Fruit fly (Drosophila melanogaster) whole organism, embryonic: Measurements from ENCODE around the gene CG2767.

Experiments used
- ATbp ChIP-seq: fragments of 200-800 bp; sonication (Bioruptor generic); optimal IDR thresholded peaks from 2 replicates; lab custom pipeline; 2017; ENCODE audit warnings: missing biosample characterization, mild to moderate bottlenecking, missing genetic modification characterization, missing genetic modification reagents
- Atf-2 ChIP-seq: fragments of 200-800 bp; sonication (Bioruptor generic); optimal IDR thresholded peaks from 2 replicates; lab custom pipeline; 2016; ENCODE audit warnings: missing biosample characterization, missing genetic modification characterization
- BEAF-32 ChIP-seq: fragments of 200-800 bp; sonication (Bioruptor generic); optimal IDR thresholded peaks from 3 replicates; lab custom pipeline; 2017; ENCODE audit warnings: missing biosample characterization, missing genetic modification characterization, mild to moderate bottlenecking, moderate library complexity, missing genetic modification reagents
- CG10267 ChIP-seq: fragments of 200-800 bp; sonication (Bioruptor generic); optimal IDR thresholded peaks from 2 replicates; lab custom pipeline; 2018; ENCODE audit warnings: missing biosample characterization, mild to moderate bottlenecking, missing genetic modification characterization, moderate library complexity
- CG10543 ChIP-seq: fragments of 200-800 bp; sonication (Bioruptor generic); optimal IDR thresholded peaks from 3 replicates; lab custom pipeline; 2017; ENCODE audit warnings: missing biosample characterization, mild to moderate bottlenecking, missing genetic modification characterization, moderate library complexity
- CG11560 ChIP-seq: fragments of 200-800 bp; sonication (Bioruptor generic); IDR thresholded peaks from 3 replicates; pipeline ENCODE4 v1.3.6; 2022; ENCODE audit warnings: missing biosample characterization, missing genetic modification characterization
- CG12659 ChIP-seq: fragments of 200-800 bp; sonication (Bioruptor generic); optimal IDR thresholded peaks from 3 replicates; lab custom pipeline; 2017; ENCODE audit warnings: mild to moderate bottlenecking, missing biosample characterization, missing genetic modification reagents, missing genetic modification characterization
- CG14014 ChIP-seq: fragments of 200-800 bp; sonication (Bioruptor generic); IDR thresholded peaks from 2 replicates; pipeline ENCODE4 v1.3.6; 2022; ENCODE audit warnings: missing biosample characterization, missing genetic modification characterization
- CG15514 ChIP-seq: fragments of 200-800 bp; sonication (Bioruptor generic); optimal IDR thresholded peaks from 3 replicates; lab custom pipeline; 2017; ENCODE audit warnings: missing biosample characterization, missing genetic modification characterization, mild to moderate bottlenecking, moderate library complexity, missing genetic modification reagents
- CG1603 ChIP-seq: fragments of 200-800 bp; sonication (Bioruptor generic); optimal IDR thresholded peaks from 2 replicates; lab custom pipeline; 2019; ENCODE audit warnings: missing biosample characterization, mild to moderate bottlenecking, missing genetic modification characterization, moderate library complexity
- CG16779 ChIP-seq: fragments of 200-800 bp; sonication (Bioruptor generic); IDR thresholded peaks from 2 replicates; pipeline ENCODE4 v1.3.6; 2022; ENCODE audit warnings: missing biosample characterization, missing genetic modification characterization
- CG18262 ChIP-seq: fragments of 200-800 bp; optimal IDR thresholded peaks from 3 replicates; lab custom pipeline; 2019; ENCODE audit warnings: missing biosample characterization, mild to moderate bottlenecking, missing genetic modification characterization, moderate library complexity
- CG30431 ChIP-seq: fragments of 200-800 bp; sonication (Bioruptor generic); optimal IDR thresholded peaks from 2 replicates; lab custom pipeline; 2017; ENCODE audit warnings: missing biosample characterization, missing genetic modification characterization
- CG32767 ChIP-seq: fragments of 200-800 bp; sonication (Bioruptor generic); IDR thresholded peaks from 2 replicates; pipeline ENCODE4 v1.3.6; 2022; ENCODE audit warnings: missing biosample characterization, missing genetic modification characterization
- CG34422 ChIP-seq: fragments of 200-800 bp; sonication (Bioruptor generic); IDR thresholded peaks from 3 replicates; pipeline ENCODE4 v1.3.6; 2022; ENCODE audit warnings: missing biosample characterization, missing genetic modification characterization
- CG3847 ChIP-seq: fragments of 200-800 bp; sonication (Bioruptor generic); IDR thresholded peaks from 2 replicates; pipeline ENCODE4 v1.3.6; 2022; ENCODE audit warnings: missing biosample characterization, missing genetic modification characterization
- CG4282 ChIP-seq: fragments of 200-800 bp; sonication (Bioruptor generic); optimal IDR thresholded peaks from 2 replicates; lab custom pipeline; 2016; ENCODE audit warnings: missing biosample characterization, missing genetic modification characterization
- CG4424 ChIP-seq: fragments of 200-800 bp; sonication (Bioruptor generic); optimal IDR thresholded peaks from 3 replicates; lab custom pipeline; 2016; ENCODE audit warnings: missing biosample characterization, missing genetic modification characterization
- CG5245 ChIP-seq: fragments of 200-800 bp; sonication (Bioruptor generic); optimal IDR thresholded peaks from 3 replicates; lab custom pipeline; 2016; ENCODE audit warnings: missing biosample characterization, missing genetic modification characterization
- CG6254 ChIP-seq: fragments of 200-800 bp; sonication (Bioruptor generic); optimal IDR thresholded peaks from 3 replicates; lab custom pipeline; 2017; ENCODE audit warnings: mild to moderate bottlenecking, missing biosample characterization, missing genetic modification reagents, missing genetic modification characterization
- CG6854 ChIP-seq: fragments of 200-800 bp; sonication (Bioruptor generic); optimal IDR thresholded peaks from 3 replicates; lab custom pipeline; 2017; ENCODE audit warnings: missing biosample characterization, mild to moderate bottlenecking, missing genetic modification characterization
- CG7372 ChIP-seq: fragments of 200-800 bp; sonication (Bioruptor generic); IDR thresholded peaks from 2 replicates; pipeline ENCODE4 v1.3.6; 2022; ENCODE audit warnings: missing biosample characterization, missing genetic modification characterization
- CG9727 ChIP-seq: fragments of 200-800 bp; sonication (Bioruptor generic); optimal IDR thresholded peaks from 3 replicates; lab custom pipeline; 2017; ENCODE audit warnings: missing biosample characterization, mild to moderate bottlenecking, missing genetic modification characterization
- CG9797 ChIP-seq: fragments of 200-800 bp; sonication (Bioruptor generic); optimal IDR thresholded peaks from 3 replicates; lab custom pipeline; 2018; ENCODE audit warnings: missing biosample characterization, mild to moderate bottlenecking, missing genetic modification characterization
- Dp ChIP-seq: fragments of 200-800 bp; sonication (Bioruptor generic); optimal IDR thresholded peaks from 2 replicates; lab custom pipeline; 2018; ENCODE audit warnings: missing biosample characterization, mild to moderate bottlenecking, missing genetic modification characterization, moderate library complexity
- E2f2 ChIP-seq: fragments of 200-800 bp; sonication (Bioruptor generic); IDR thresholded peaks from 2 replicates; pipeline ENCODE4 v1.3.6; 2022; ENCODE audit warnings: missing biosample characterization, missing genetic modification characterization
- ERR ChIP-seq: fragments of 200-800 bp; sonication (Bioruptor generic); optimal IDR thresholded peaks from 2 replicates; lab custom pipeline; 2016; ENCODE audit warnings: missing biosample characterization, missing genetic modification characterization
- HLH54F ChIP-seq: fragments of 200-800 bp; sonication (Bioruptor generic); optimal IDR thresholded peaks from 3 replicates; lab custom pipeline; 2016; ENCODE audit warnings: missing biosample characterization, missing genetic modification characterization
- Hr3 ChIP-seq: fragments of 200-800 bp; sonication (Bioruptor generic); optimal IDR thresholded peaks from 3 replicates; lab custom pipeline; 2016; ENCODE audit warnings: missing biosample characterization, missing genetic modification characterization
- MBD-R2 ChIP-seq: fragments of 200-800 bp; sonication (Bioruptor generic); IDR thresholded peaks from 2 replicates; pipeline ENCODE4 v1.3.6; 2022; ENCODE audit warnings: missing biosample characterization, missing genetic modification characterization
- NC2α ChIP-seq: fragments of 200-800 bp; sonication (Bioruptor generic); optimal IDR thresholded peaks from 2 replicates; lab custom pipeline; 2016; ENCODE audit warnings: missing biosample characterization, missing genetic modification characterization
- Oli ChIP-seq: fragments of 200-800 bp; sonication (Bioruptor generic); optimal IDR thresholded peaks from 2 replicates; lab custom pipeline; 2018; ENCODE audit warnings: missing biosample characterization, mild to moderate bottlenecking, missing genetic modification characterization, moderate library complexity
- cas ChIP-seq: fragments of 200-800 bp; sonication (Bioruptor generic); IDR thresholded peaks from 2 replicates; pipeline ENCODE4 v1.3.6; 2022; ENCODE audit warnings: missing biosample characterization, missing genetic modification characterization
- chinmo ChIP-seq: fragments of 200-800 bp; sonication (Bioruptor generic); IDR thresholded peaks from 4 replicates; pipeline ENCODE4 v1.3.6; 2022; ENCODE audit warnings: missing biosample characterization, missing genetic modification characterization; ENCODE audit not compliant: partially characterized antibody
- chm ChIP-seq: fragments of 200-800 bp; sonication (Bioruptor generic); IDR thresholded peaks from 2 replicates; pipeline ENCODE4 v1.3.6; 2022; ENCODE audit warnings: missing biosample characterization, missing genetic modification characterization
- chn ChIP-seq: fragments of 200-800 bp; sonication (Bioruptor generic); optimal IDR thresholded peaks from 2 replicates; lab custom pipeline; 2016; ENCODE audit warnings: missing biosample characterization, missing genetic modification characterization
- corto ChIP-seq: fragments of 200-800 bp; sonication (Bioruptor generic); optimal IDR thresholded peaks from 2 replicates; lab custom pipeline; 2016; ENCODE audit warnings: missing biosample characterization, mild to moderate bottlenecking, missing genetic modification characterization, moderate library complexity
- fd102C ChIP-seq: fragments of 200-800 bp; sonication (Bioruptor generic); optimal IDR thresholded peaks from 2 replicates; lab custom pipeline; 2018; ENCODE audit warnings: missing biosample characterization, mild to moderate bottlenecking, missing genetic modification characterization, moderate library complexity
- gfzf ChIP-seq: fragments of 200-800 bp; sonication (Bioruptor generic); optimal IDR thresholded peaks from 2 replicates; lab custom pipeline; 2016; ENCODE audit warnings: missing biosample characterization, mild to moderate bottlenecking, missing genetic modification characterization, moderate library complexity
- gt ChIP-seq: fragments of 200-800 bp; sonication (Bioruptor generic); IDR thresholded peaks from 2 replicates; pipeline ENCODE4 v1.3.6; 2022; ENCODE audit warnings: missing biosample characterization, missing genetic modification characterization
- insv ChIP-seq, 2 experiments: fragments of 200-800 bp; sonication (Bioruptor generic); optimal IDR thresholded peaks; 3 replicates each; lab custom pipeline; 2016 to 2018; ENCODE audit warnings: missing biosample characterization in 2 of 2, missing genetic modification characterization in 2 of 2
- kah ChIP-seq: fragments of 200-800 bp; sonication (Bioruptor generic); optimal IDR thresholded peaks from 2 replicates; lab custom pipeline; 2018; ENCODE audit warnings: missing biosample characterization, mild to moderate bottlenecking, missing genetic modification characterization
- lbe ChIP-seq: fragments of 200-800 bp; sonication (Bioruptor generic); optimal IDR thresholded peaks from 2 replicates; lab custom pipeline; 2016; ENCODE audit warnings: missing biosample characterization, mild to moderate bottlenecking, missing genetic modification characterization
- nau ChIP-seq: fragments of 200-800 bp; sonication (Bioruptor generic); optimal IDR thresholded peaks from 3 replicates; lab custom pipeline; 2017; ENCODE audit warnings: missing biosample characterization, mild to moderate bottlenecking, missing genetic modification characterization, missing genetic modification reagents
- oc ChIP-seq: fragments of 200-800 bp; sonication (Bioruptor generic); optimal IDR thresholded peaks from 2 replicates; lab custom pipeline; 2018; ENCODE audit warnings: missing biosample characterization, mild to moderate bottlenecking, missing genetic modification characterization, moderate library complexity
- rib ChIP-seq: fragments of 200-800 bp; sonication (Bioruptor generic); IDR thresholded peaks from 2 replicates; pipeline ENCODE4 v1.3.6; 2022; ENCODE audit warnings: missing biosample characterization, missing genetic modification characterization
- sens ChIP-seq: fragments of 200-800 bp; sonication (Bioruptor generic); peaks from one replicate; lab custom pipeline; 2016; ENCODE audit warnings: missing biosample characterization, missing genetic modification characterization
- sna ChIP-seq: fragments of 200-800 bp; sonication (Bioruptor generic); IDR thresholded peaks from 2 replicates; pipeline ENCODE4 v1.3.6; 2022; ENCODE audit warnings: missing biosample characterization, missing genetic modification characterization; ENCODE audit not compliant: partially characterized antibody
- ttk ChIP-seq: fragments of 200-800 bp; sonication (Bioruptor generic); IDR thresholded peaks from 2 replicates; pipeline ENCODE4 v2.1.2; 2022; ENCODE audit warnings: missing biosample characterization, missing genetic modification characterization
- vfl ChIP-seq: fragments of 200-800 bp; sonication (Bioruptor generic); optimal IDR thresholded peaks from 2 replicates; lab custom pipeline; 2016; ENCODE audit warnings: missing biosample characterization, missing genetic modification characterization

CG2767 gene

dm6 chr3R:8007595-8008255 lies at the start of gene CG2767:
CG2767 (minus strand) TSS chr3R:8008110.
- TF ChIP-seq corto (GFP tag; lab: Kevin White, UChicago), result no peak
- TF ChIP-seq fd102C (GFP tag; lab: Kevin White, UChicago), result no peak
- peak; percentile 32; the same call in 1 of the 3 replicates for TF ChIP-seq CG34422 (GFP tag; lab: Robert Waterston, UW)
- no peak for TF ChIP-seq CG16779 (GFP tag; lab: Robert Waterston, UW)
- peak; percentile 20 for TF ChIP-seq CG1603 (tag; lab: Kevin White, UChicago)
- no peak for TF ChIP-seq ttk (GFP tag; lab: Robert Waterston, UW)
- TF ChIP-seq CG6254 (GFP tag; lab: Kevin White, UChicago), result peak; percentile 16
- peak; percentile 51; the same call in 1 of the 2 replicates for TF ChIP-seq MBD-R2
- TF ChIP-seq CG15514 (GFP tag; lab: Kevin White, UChicago), result peak; percentile 89
- TF ChIP-seq lbe, result peak; percentile 27
- no peak for TF ChIP-seq Oli (tag; lab: Kevin White, UChicago)
- no peak for TF ChIP-seq gt (GFP tag; lab: Robert Waterston, UW)
- no peak for TF ChIP-seq CG32767 (GFP tag; lab: Robert Waterston, UW)
- no peak for TF ChIP-seq chinmo (GFP tag; lab: Robert Waterston, UW)
- TF ChIP-seq nau, result no peak
- no peak for TF ChIP-seq Atf-2 (GFP tag; lab: Kevin White, UChicago)
- no peak for TF ChIP-seq CG7372
- peak; percentile 45 for TF ChIP-seq CG9797 (GFP tag; lab: Kevin White, UChicago)
- no peak for TF ChIP-seq vfl (GFP tag; lab: Kevin White, UChicago)
- TF ChIP-seq sens, result peak; percentile 40
- TF ChIP-seq HLH54F (GFP tag; lab: Kevin White, UChicago), result no peak
- peak; percentile 53 for TF ChIP-seq kah
- TF ChIP-seq CG4282 (GFP tag; lab: Kevin White, UChicago), result no peak
- TF ChIP-seq CG30431 (GFP tag; lab: Kevin White, UChicago), result no peak
- TF ChIP-seq CG10543, result no peak
- peak; percentile 59 for TF ChIP-seq chn (GFP tag; lab: Kevin White, UChicago)
- no peak for TF ChIP-seq CG3847 (GFP tag; lab: Robert Waterston, UW)
- TF ChIP-seq insv (GFP tag; optimal IDR thresholded peaks at IDR 0.05; lab: Kevin White, UChicago), result peak in 1 of 2 experiments; percentile 5
- TF ChIP-seq CG5245 (GFP tag; lab: Kevin White, UChicago), result no peak
- TF ChIP-seq NC2α, result no peak
- TF ChIP-seq CG18262 (tag; lab: Kevin White, UChicago), result no peak
- peak; percentile 84 for TF ChIP-seq Dp (GFP tag; lab: Kevin White, UChicago)
- TF ChIP-seq rib (GFP tag; lab: Robert Waterston, UW), result no peak
- peak; percentile 15 for TF ChIP-seq CG12659 (GFP tag; lab: Kevin White, UChicago)
- no peak for TF ChIP-seq CG4424 (GFP tag; lab: Kevin White, UChicago)
- TF ChIP-seq CG10267 (tag; lab: Kevin White, UChicago), result no peak
- peak; percentile 86 for TF ChIP-seq E2f2 (GFP tag; lab: Robert Waterston, UW)
- peak; percentile 10 for TF ChIP-seq BEAF-32 (GFP tag; lab: Kevin White, UChicago)
- no peak for TF ChIP-seq sna
- peak; percentile 87; the same call in 1 of the 3 replicates for TF ChIP-seq CG11560 (tag; lab: Robert Waterston, UW)
- no peak for TF ChIP-seq chm (GFP tag; lab: Robert Waterston, UW)
- TF ChIP-seq ATbp (GFP tag; lab: Kevin White, UChicago), result no peak
- TF ChIP-seq gfzf (GFP tag; lab: Kevin White, UChicago), result peak; percentile 74
- peak; percentile 12 for TF ChIP-seq oc (tag; lab: Kevin White, UChicago)
- TF ChIP-seq CG9727, result no peak
- TF ChIP-seq cas, result no peak
- no peak for TF ChIP-seq ERR (GFP tag; lab: Kevin White, UChicago)
- TF ChIP-seq Hr3 (GFP tag; lab: Kevin White, UChicago), result no peak
- no peak for TF ChIP-seq CG14014 (GFP tag; lab: Robert Waterston, UW)
- TF ChIP-seq CG6854, result no peak
